Fruit fly (Drosophila melanogaster): ENCODE results near the gene Calx.

Gene Calx

DNA sequence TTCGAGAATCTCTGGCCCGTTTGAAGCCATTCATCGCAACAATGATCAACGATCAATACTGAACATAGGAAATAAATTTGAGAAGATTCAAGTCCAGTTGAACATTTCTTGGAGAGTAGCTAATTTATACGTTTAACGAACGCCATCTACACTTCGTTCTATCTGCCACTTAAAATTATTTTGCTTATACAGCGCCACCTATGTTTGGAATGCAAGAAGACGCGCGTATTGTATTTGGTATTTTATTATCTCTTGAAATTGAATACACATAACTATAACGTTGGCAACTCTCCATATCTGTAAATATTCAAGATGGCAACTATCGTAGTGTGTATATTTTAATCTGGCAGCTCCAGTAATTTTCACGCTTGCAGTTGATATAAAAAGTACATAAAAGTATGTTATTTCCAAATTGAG lies 30.0 kb upstream of the Calx start (continued):
- peak; percentile 1 for TF ChIP-seq CG8089 (GFP tag; optimal IDR thresholded peaks at IDR 0.05)
- no peak for TF ChIP-seq tll (GFP tag; optimal IDR thresholded peaks at IDR 0.05)
- TF ChIP-seq kah (GFP tag; optimal IDR thresholded peaks at IDR 0.05) = no peak
- TF ChIP-seq CG10267 (tag; optimal IDR thresholded peaks at IDR 0.05) = peak; percentile 56
- TF ChIP-seq CG7963 (GFP tag; IDR thresholded peaks at IDR 0.05; ENCODE audit: partially characterized antibody) = no peak
- peak; percentile 99 for TF ChIP-seq Dip2 (GFP tag; IDR thresholded peaks at IDR 0.05)
- TF ChIP-seq CG5953 (GFP tag; IDR thresholded peaks at IDR 0.05) = no peak
- TF ChIP-seq hkb (optimal IDR thresholded peaks at IDR 0.05) = no peak
- no peak for TF ChIP-seq hkb (GFP tag; IDR thresholded peaks at IDR 0.05)
- peak; percentile 68 for TF ChIP-seq CG9932 (GFP tag; IDR thresholded peaks at IDR 0.05)
- no peak for TF ChIP-seq CG4707 (GFP tag; optimal IDR thresholded peaks at IDR 0.05)
- no peak for TF ChIP-seq Rx (GFP tag; IDR thresholded peaks at IDR 0.05)
- peak; percentile 12 for TF ChIP-seq slp2 (GFP tag; optimal IDR thresholded peaks at IDR 0.05)
- peak; percentile 62; the same call in 1 of the 2 replicates for TF ChIP-seq CG11247 (GFP tag; IDR thresholded peaks at IDR 0.05)
- TF ChIP-seq sug (tag; optimal IDR thresholded peaks at IDR 0.05) = peak; percentile 41
- TF ChIP-seq CG3065 (GFP tag; optimal IDR thresholded peaks at IDR 0.05) = no peak
- peak; percentile 3 for TF ChIP-seq CG17359 (tag; optimal IDR thresholded peaks at IDR 0.05)
- TF ChIP-seq Ada2b (GFP tag; IDR thresholded peaks at IDR 0.05) = no peak
- no peak for TF ChIP-seq CG4730 (GFP tag; IDR thresholded peaks at IDR 0.05)
- TF ChIP-seq fu2 (GFP tag; optimal IDR thresholded peaks at IDR 0.05) = peak; percentile 1
- TF ChIP-seq dimm (GFP tag; IDR thresholded peaks at IDR 0.05) = no peak
- no peak for TF ChIP-seq ham (GFP tag; IDR thresholded peaks at IDR 0.05)
- TF ChIP-seq unc-4 (GFP tag; IDR thresholded peaks at IDR 0.05; ENCODE audit: partially characterized antibody) = no peak
- no peak for TF ChIP-seq dmrt11E (tag; optimal IDR thresholded peaks at IDR 0.05)
- no peak for TF ChIP-seq H2.0 (GFP tag; IDR thresholded peaks at IDR 0.05)
- TF ChIP-seq Taf1 (GFP tag; IDR thresholded peaks at IDR 0.05) = 0 out of 2 replicates have a peak, but pooled peaks have one; percentile 39
- TF ChIP-seq jing (GFP tag; optimal IDR thresholded peaks at IDR 0.05) = no peak
- peak; percentile 82 for TF ChIP-seq vvl (GFP tag; IDR thresholded peaks at IDR 0.05)
- TF ChIP-seq Lhr (GFP tag; optimal IDR thresholded peaks at IDR 0.05) = peak; percentile 81
- TF ChIP-seq vfl (GFP tag; optimal IDR thresholded peaks at IDR 0.05) = no peak
- peak; percentile 49 for TF ChIP-seq CG9817 (tag; optimal IDR thresholded peaks at IDR 0.05)
- peak; percentile 2 for TF ChIP-seq kay (GFP tag; optimal IDR thresholded peaks at IDR 0.05)
- no peak for TF ChIP-seq CG1647 (GFP tag; optimal IDR thresholded peaks at IDR 0.05)
- no peak for TF ChIP-seq zen2 (GFP tag; IDR thresholded peaks at IDR 0.05; ENCODE audit: partially characterized antibody)
- peak; percentile 13 for TF ChIP-seq emc (GFP tag; optimal IDR thresholded peaks at IDR 0.05)
- no peak for TF ChIP-seq Dll (GFP tag; IDR thresholded peaks at IDR 0.05; ENCODE audit: partially characterized antibody)
- no peak for TF ChIP-seq ro (GFP tag; IDR thresholded peaks at IDR 0.05)
- peak; percentile 5 for TF ChIP-seq az2 (GFP tag; optimal IDR thresholded peaks at IDR 0.05)

- TF ChIP-seq Mes4 (GFP tag; optimal IDR thresholded peaks at IDR 0.05) (no peak), CG7745 (tag; optimal IDR thresholded peaks at IDR 0.05) (no peak), Camta (GFP tag; optimal IDR thresholded peaks at IDR 0.05) (peak; percentile 28), CG13894 (tag; optimal IDR thresholded peaks at IDR 0.05) (no peak), Hmx (GFP tag; optimal IDR thresholded peaks at IDR 0.05) (no peak), sim (GFP tag; IDR thresholded peaks at IDR 0.05) (no peak), CG4424 (GFP tag; optimal IDR thresholded peaks at IDR 0.05) (peak; percentile 7), CG11085 (GFP tag; IDR thresholded peaks at IDR 0.05) (no peak), vvl (GFP tag; IDR thresholded peaks at IDR 0.05) (no peak; the same call in 1 of the 2 replicates), CG4730 (GFP tag; IDR thresholded peaks at IDR 0.05) (no peak), Hr51 (GFP tag; optimal IDR thresholded peaks at IDR 0.05) (peak in 1 of 2 experiments; percentile 38), tna (GFP tag; IDR thresholded peaks at IDR 0.05; ENCODE audit: partially characterized antibody) (peak; percentile 98), pros (GFP tag; optimal IDR thresholded peaks at IDR 0.05) (no peak), gfzf (GFP tag; optimal IDR thresholded peaks at IDR 0.05) (peak; percentile 10), CG34422 (GFP tag; IDR thresholded peaks at IDR 0.05) (no peak), CG8089 (GFP tag; optimal IDR thresholded peaks at IDR 0.05) (no peak), fu2 (GFP tag; optimal IDR thresholded peaks at IDR 0.05) (no peak)
Measured at dm6 chr3R:20948448-20949174, 29.4 kb upstream of the Calx start, which contains the start of gene Atpalpha. Gene Atpalpha, plus strand, starts transcription at chr3R:20948714.
